Worm (Caenorhabditis elegans): ENCODE results near the gene hst-6.

hst-6 gene

DNA sequence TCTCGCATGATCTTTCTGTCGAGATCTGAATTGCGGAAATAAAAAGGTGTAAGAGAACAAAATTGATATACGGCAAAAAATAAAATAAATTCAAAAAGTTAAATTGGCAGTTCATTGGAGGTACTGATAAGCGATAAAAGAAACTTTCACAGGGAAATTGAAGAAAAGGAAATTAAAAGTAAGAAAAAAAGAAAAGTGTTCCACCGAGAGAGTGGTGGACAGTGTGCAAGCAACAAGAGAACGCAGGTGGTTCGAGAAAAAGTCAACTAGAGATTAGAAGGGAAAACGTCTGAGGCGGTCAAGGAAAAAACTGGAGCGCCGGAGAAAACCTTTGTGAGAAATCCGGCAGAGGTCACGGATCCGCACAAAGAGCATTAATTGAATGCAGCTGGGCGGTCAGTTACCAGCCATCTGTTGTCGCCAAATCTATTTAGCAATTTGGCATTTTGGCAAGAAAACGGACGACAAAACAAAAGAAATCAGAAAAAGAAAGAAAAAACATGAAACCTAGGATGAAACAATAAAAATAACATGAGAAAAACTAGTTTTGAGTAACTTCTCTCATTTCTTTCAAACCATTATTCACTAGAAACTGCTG is 31.9 kb upstream of the hst-6 start, which contains the start of gene mtm-5:
Gene mtm-5 (minus strand): TSS at position 27 of the 598 bp plus-strand sequence.
- TF ChIP-seq ztf-11 (tag; optimal IDR thresholded peaks at IDR 0.05) (no peak), ztf-4 (tag; optimal IDR thresholded peaks at IDR 0.05) (no peak), lin-13 (GFP tag; optimal IDR thresholded peaks at IDR 0.05) (no peak), mep-1 (tag; optimal IDR thresholded peaks at IDR 0.05) (peak; percentile 26), ets-5 (GFP tag; IDR thresholded peaks at IDR 0.05) (no peak), rnt-1 (tag; optimal IDR thresholded peaks at IDR 0.05) (no peak), lin-39 (tag; optimal IDR thresholded peaks at IDR 0.05) (no peak), mdl-1 (tag; optimal IDR thresholded peaks at IDR 0.05) (no peak), nhr-11 (tag; optimal IDR thresholded peaks at IDR 0.05) (no peak), C16A3.4 (tag; optimal IDR thresholded peaks at IDR 0.05) (no peak), dsc-1 (tag; optimal IDR thresholded peaks at IDR 0.05) (peak; percentile 90), pag-3 (tag; optimal IDR thresholded peaks at IDR 0.05; ENCODE audit: borderline replicate concordance, insufficient read depth) (no peak), nhr-77 (tag; optimal IDR thresholded peaks at IDR 0.05) (no peak), mef-2 (tag; optimal IDR thresholded peaks at IDR 0.05) (no peak), fkh-10 (GFP tag; optimal IDR thresholded peaks at IDR 0.05) (no peak), ceh-63 (GFP tag; optimal IDR thresholded peaks at IDR 0.05) (no peak), efl-1 (optimal IDR thresholded peaks at IDR 0.05) (no peak), efl-1 (GFP tag; optimal IDR thresholded peaks at IDR 0.05 in 1 of 2) (peak in 1 of 2 experiments; percentile 86), nhr-84 (tag; optimal IDR thresholded peaks at IDR 0.05) (no peak), xbp-1 (tag; optimal IDR thresholded peaks at IDR 0.05) (no peak), fkh-4 (tag; optimal IDR thresholded peaks at IDR 0.05; ENCODE audit: borderline replicate concordance) (peak; percentile 49), nhr-76 (tag; optimal IDR thresholded peaks at IDR 0.05) (no peak), blmp-1 (tag; optimal IDR thresholded peaks at IDR 0.05) (peak; percentile 83), egl-13 (tag; optimal IDR thresholded peaks at IDR 0.05) (no peak), unc-86 (tag; optimal IDR thresholded peaks at IDR 0.05) (no peak), nhr-237 (tag; optimal IDR thresholded peaks at IDR 0.05) (no peak), irx-1 (tag; optimal IDR thresholded peaks at IDR 0.05) (no peak), fkh-8 (tag; optimal IDR thresholded peaks at IDR 0.05) (no peak), fos-1 (tag; optimal IDR thresholded peaks at IDR 0.05) (no peak), unc-130 (tag; optimal IDR thresholded peaks at IDR 0.05) (no peak), hlh-4 (tag; optimal IDR thresholded peaks at IDR 0.05) (no peak), isw-1 (GFP tag; IDR thresholded peaks at IDR 0.05) (no peak), ceh-82 (tag; optimal IDR thresholded peaks at IDR 0.05) (peak in 1 of 3 experiments; percentile 7), pqm-1 (tag; optimal IDR thresholded peaks at IDR 0.05) (no peak)

DNA sequence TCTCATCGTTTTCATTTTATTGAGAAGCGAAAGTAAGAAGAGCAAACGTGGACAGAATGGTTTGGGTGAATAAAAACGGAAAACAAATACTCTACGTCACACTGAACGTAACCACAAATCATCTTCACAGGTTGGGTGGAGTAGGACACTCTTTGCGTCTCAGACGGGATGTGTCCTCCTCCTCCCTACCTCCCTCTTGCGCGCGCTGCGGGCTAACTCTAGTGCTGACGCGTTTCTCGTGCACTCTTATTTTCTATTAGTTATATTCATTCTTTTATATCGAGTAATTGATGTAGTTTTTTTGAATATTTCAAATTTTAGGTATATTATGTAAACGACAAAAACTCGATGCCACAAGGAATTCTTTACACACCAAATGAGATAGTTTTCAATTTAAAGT is 31.3 kb upstream of the hst-6 start, which contains the start of gene Y34B4A.7:
Gene Y34B4A.7 (plus strand): TSS at position 297 of the 400 bp plus-strand sequence.
- TF ChIP-seq blmp-1 (tag; optimal IDR thresholded peaks at IDR 0.05): peak; percentile 90
- TF ChIP-seq fkh-4 (tag; optimal IDR thresholded peaks at IDR 0.05; ENCODE audit: borderline replicate concordance): no peak
- TF ChIP-seq sptf-1 (tag; optimal IDR thresholded peaks at IDR 0.05): no peak
- TF ChIP-seq swsn-7 (tag; optimal IDR thresholded peaks at IDR 0.05): peak; percentile 81
- TF ChIP-seq nhr-12 (tag; optimal IDR thresholded peaks at IDR 0.05): no peak
- no peak for TF ChIP-seq hpl-2 (GFP tag; optimal IDR thresholded peaks at IDR 0.05)
- no peak for TF ChIP-seq pqm-1 (tag; optimal IDR thresholded peaks at IDR 0.05)
- TF ChIP-seq nhr-71 (tag; optimal IDR thresholded peaks at IDR 0.05): peak; percentile 82
- peak; percentile 75 to 80 for TF ChIP-seq lsy-2 (tag; optimal IDR thresholded peaks at IDR 0.05)
- TF ChIP-seq lin-35 (GFP tag; optimal IDR thresholded peaks at IDR 0.05): peak; percentile 66 to 71
- TF ChIP-seq rnt-1 (tag; optimal IDR thresholded peaks at IDR 0.05): peak; percentile 72
- TF ChIP-seq lin-14 (GFP tag; optimal IDR thresholded peaks at IDR 0.05): peak; percentile 92
- TF ChIP-seq dpl-1 (GFP tag; optimal IDR thresholded peaks at IDR 0.05): peak; percentile 8 to 70 (median 55)
- TF ChIP-seq isw-1 (GFP tag; IDR thresholded peaks at IDR 0.05): no peak
- TF ChIP-seq tlp-1 (tag; optimal IDR thresholded peaks at IDR 0.05): no peak
- TF ChIP-seq unc-98 (GFP tag; IDR thresholded peaks at IDR 0.05): no peak
- TF ChIP-seq nhr-20 (tag; optimal IDR thresholded peaks at IDR 0.05): peak; percentile 82
- TF ChIP-seq xbp-1 (tag; optimal IDR thresholded peaks at IDR 0.05): peak; percentile 86
- TF ChIP-seq irx-1 (tag; optimal IDR thresholded peaks at IDR 0.05): peak; percentile 59
- peak; percentile 11 for TF ChIP-seq dsc-1 (tag; optimal IDR thresholded peaks at IDR 0.05)
- TF ChIP-seq ceh-63 (GFP tag; optimal IDR thresholded peaks at IDR 0.05): no peak
- TF ChIP-seq mdl-1 (tag; optimal IDR thresholded peaks at IDR 0.05): no peak
- TF ChIP-seq tbx-2 (tag; optimal IDR thresholded peaks at IDR 0.05): peak; percentile 74
- no peak for TF ChIP-seq ces-1 (GFP tag; optimal IDR thresholded peaks at IDR 0.05)
- TF ChIP-seq Y116A8C.19 (tag; optimal IDR thresholded peaks at IDR 0.05; ENCODE audit: borderline replicate concordance): no peak
- TF ChIP-seq ceh-90 (tag; optimal IDR thresholded peaks at IDR 0.05): no peak
- TF ChIP-seq sup-37 (GFP tag; optimal IDR thresholded peaks at IDR 0.05): no peak
- peak; percentile 16 for TF ChIP-seq nhr-11 (tag; optimal IDR thresholded peaks at IDR 0.05)
- TF ChIP-seq zip-4 (GFP tag; optimal IDR thresholded peaks at IDR 0.05): no peak

All from whole organism, L1 larva.